Worm (Caenorhabditis elegans) whole organism, L4/young adult: Measurements from ENCODE around the gene srh-214.

Experiments used
- W03F9.2 ChIP-seq: fragments of 150-350 bp; optimal IDR thresholded peaks from 2 replicates; lab custom pipeline; 2014; ENCODE audit warnings: missing biosample characterization, missing genetic modification characterization
- dao-5 ChIP-seq: sonication (generic microtip); optimal IDR thresholded peaks from 2 replicates; lab custom pipeline; 2016; ENCODE audit warnings: missing genotype, missing genetic modification characterization, moderate library complexity, missing compliant biosample characterization
- him-1 ChIP-seq: sonication (generic microtip); optimal IDR thresholded peaks from 2 replicates; lab custom pipeline; 2016; ENCODE audit warnings: missing genotype, missing genetic modification reagents, missing genetic modification characterization, missing compliant biosample characterization

The srh-214 gene

ce11 chrV:16840283-16840682 lies 10.7 kb upstream of the srh-214 start:
- TF ChIP-seq dao-5 (tag; lab: Kevin White, UChicago) = no peak
- TF ChIP-seq him-1 (tag; lab: Kevin White, UChicago) = no peak
- no peak for TF ChIP-seq W03F9.2 (tag; lab: Kevin White, UChicago)

ce11 chrV:16838435-16838834 lies 8.9 kb upstream of the srh-214 start:
- no peak for TF ChIP-seq him-1 (tag; lab: Kevin White, UChicago)
- no peak for TF ChIP-seq W03F9.2 (tag; lab: Kevin White, UChicago)
- no peak for TF ChIP-seq dao-5 (tag; lab: Kevin White, UChicago)

- TF ChIP-seq him-1 (tag; lab: Kevin White, UChicago) = no peak
- no peak for TF ChIP-seq dao-5 (tag; lab: Kevin White, UChicago)
- TF ChIP-seq W03F9.2 (tag; lab: Kevin White, UChicago) = no peak
These were observed 6.5 kb upstream of the srh-214 start for ce11 chrV:16836100-16836499.

- no peak for TF ChIP-seq dao-5 (tag; lab: Kevin White, UChicago)
These were observed 5.4 kb upstream of the srh-214 start, which contains the start of gene tni-3 for ce11 chrV:16834989-16835388. TSS of gene tni-3 (minus strand) at chrV:16835128.

- TF ChIP-seq him-1 (tag; lab: Kevin White, UChicago) (no peak), W03F9.2 (tag; lab: Kevin White, UChicago) (no peak), dao-5 (tag; lab: Kevin White, UChicago) (no peak)
These were observed 4.1 kb upstream of the srh-214 start for ce11 chrV:16833672-16834071.

- TF ChIP-seq W03F9.2 (tag; lab: Kevin White, UChicago) (no peak), dao-5 (tag; lab: Kevin White, UChicago) (no peak), him-1 (tag; lab: Kevin White, UChicago) (no peak)
These were observed 3.3 kb upstream of the srh-214 start, which contains the start of gene phy-3 for ce11 chrV:16832865-16833264. TSS of gene phy-3 (plus strand) at chrV:16833165.

- TF ChIP-seq dao-5 (tag; lab: Kevin White, UChicago) (no peak), him-1 (tag; lab: Kevin White, UChicago) (no peak), W03F9.2 (tag; lab: Kevin White, UChicago) (no peak)
These were observed 2.4 kb upstream of the srh-214 start, which contains the start of gene srh-215 for ce11 chrV:16831921-16832320. TSS of gene srh-215 (minus strand) at chrV:16832021.

ce11 chrV:16831310-16831709 lies 1.8 kb upstream of the srh-214 start:
- no peak for TF ChIP-seq him-1 (tag; lab: Kevin White, UChicago)
- no peak for TF ChIP-seq W03F9.2 (tag; lab: Kevin White, UChicago)
- no peak for TF ChIP-seq dao-5 (tag; lab: Kevin White, UChicago)

- TF ChIP-seq dao-5 (tag; lab: Kevin White, UChicago) (no peak), W03F9.2 (tag; lab: Kevin White, UChicago) (no peak), him-1 (tag; lab: Kevin White, UChicago) (no peak)
These were observed 2.1 kb downstream of the srh-214 start, which contains the start of gene srh-216 for ce11 chrV:16827485-16827884. TSS of gene srh-216 (minus strand) at chrV:16827585.

- no peak for TF ChIP-seq dao-5 (tag; lab: Kevin White, UChicago)
- no peak for TF ChIP-seq him-1 (tag; lab: Kevin White, UChicago)
- TF ChIP-seq W03F9.2 (tag; lab: Kevin White, UChicago) = no peak
These were observed 8.3 kb downstream of the srh-214 start, which contains the start of gene T20B3.14 for ce11 chrV:16821270-16821737. TSS of gene T20B3.14 (minus strand) at chrV:16821320.

- TF ChIP-seq him-1 (tag; lab: Kevin White, UChicago) (no peak), dao-5 (tag; lab: Kevin White, UChicago) (no peak), W03F9.2 (tag; lab: Kevin White, UChicago) (no peak)
These were observed 12.8 kb downstream of the srh-214 start for ce11 chrV:16816707-16817106.

ce11 chrV:16815261-16815660 lies 14.3 kb downstream of the srh-214 start, which contains the start of gene T20B3.1:
TSS of gene T20B3.1 (plus strand) at chrV:16815561.
- TF ChIP-seq dao-5 (tag; lab: Kevin White, UChicago) (no peak), W03F9.2 (tag; lab: Kevin White, UChicago) (no peak), him-1 (tag; lab: Kevin White, UChicago) (no peak)

ce11 chrV:16814541-16815207 lies 14.9 kb downstream of the srh-214 start:
- TF ChIP-seq W03F9.2 (tag; lab: Kevin White, UChicago) = no peak
- no peak for TF ChIP-seq dao-5 (tag; lab: Kevin White, UChicago)
- no peak for TF ChIP-seq him-1 (tag; lab: Kevin White, UChicago)

ce11 chrV:16812371-16812770 lies 17.2 kb downstream of the srh-214 start:
- TF ChIP-seq him-1 (tag; lab: Kevin White, UChicago) = no peak
- no peak for TF ChIP-seq dao-5 (tag; lab: Kevin White, UChicago)
- TF ChIP-seq W03F9.2 (tag; lab: Kevin White, UChicago) = no peak
